1 fruit fly cellular context compared by ENCODE assay signal in genomic region chr2L:6964022-6964434, dm6.
A peak's percentile ranks its signal among the peaks of the same experiment; 100 is the strongest.
TF ChIP-seq lines count a peak whose summit lies in the region.

Gene sip2 (minus strand): TSS chr2L:6964074.
Gene Coprox (plus strand): TSS chr2L:6964421.

TF ChIP-seq in whole organism, embryonic, 481 proteins besides CTCF, POLR2A, EP300 and RAD21 (continued from another document):
- no peak for TF ChIP-seq vnd (GFP tag; IDR thresholded peaks at IDR 0.05; lab: Robert Waterston, UW; ENCODE audit: partially characterized antibody)
- TF ChIP-seq CG18262 (tag; optimal IDR thresholded peaks at IDR 0.05; lab: Kevin White, UChicago) = peak; percentile 82
- no peak for TF ChIP-seq hb (GFP tag; IDR thresholded peaks at IDR 0.05; lab: Robert Waterston, UW; ENCODE audit: partially characterized antibody)
- TF ChIP-seq nmo (GFP tag; optimal IDR thresholded peaks at IDR 0.05; lab: Kevin White, UChicago) = peak; percentile 82
- peak; percentile 76 for TF ChIP-seq YL-1 (GFP tag; optimal IDR thresholded peaks at IDR 0.05; lab: Kevin White, UChicago)
- TF ChIP-seq Spps (tag; optimal IDR thresholded peaks at IDR 0.05; lab: Kevin White, UChicago) = peak; percentile 52
- no peak for TF ChIP-seq schlank (tag; optimal IDR thresholded peaks at IDR 0.05; lab: Kevin White, UChicago)
- TF ChIP-seq D19B (GFP tag; optimal IDR thresholded peaks at IDR 0.05; lab: Kevin White, UChicago) = peak; percentile 31
- peak; percentile 62 for TF ChIP-seq sens (GFP tag; lab: Kevin White, UChicago)
- TF ChIP-seq hbn (GFP tag; IDR thresholded peaks at IDR 0.05; lab: Robert Waterston, UW; ENCODE audit: partially characterized antibody) = no peak
- peak; percentile 74 for TF ChIP-seq Dek (tag; optimal IDR thresholded peaks at IDR 0.05; lab: Kevin White, UChicago)
- peak in 1 of 2 experiments; percentile 27 for TF ChIP-seq insv (GFP tag; optimal IDR thresholded peaks at IDR 0.05; lab: Kevin White, UChicago)
- peak; percentile 52 for TF ChIP-seq CG18011 (GFP tag; optimal IDR thresholded peaks at IDR 0.05; lab: Kevin White, UChicago)
- peak; percentile 62 for TF ChIP-seq CG17385 (GFP tag; optimal IDR thresholded peaks at IDR 0.05; lab: Kevin White, UChicago)
- 0 out of 2 replicates have a peak, but pooled peaks have one; percentile 17 for TF ChIP-seq wdn (GFP tag; IDR thresholded peaks at IDR 0.05; lab: Robert Waterston, UW)
- peak; percentile 61 for TF ChIP-seq fd96Cb (tag; optimal IDR thresholded peaks at IDR 0.05; lab: Kevin White, UChicago)
- no peak for TF ChIP-seq CG10959 (GFP tag; IDR thresholded peaks at IDR 0.05; lab: Robert Waterston, UW)
- TF ChIP-seq kni (GFP tag; optimal IDR thresholded peaks at IDR 0.05; lab: Kevin White, UChicago) = peak; percentile 30
- peak; percentile 63 for TF ChIP-seq az2 (GFP tag; optimal IDR thresholded peaks at IDR 0.05; lab: Kevin White, UChicago)
- TF ChIP-seq Dbx (GFP tag; IDR thresholded peaks at IDR 0.05; lab: Robert Waterston, UW) = 0 out of 3 replicates have a peak, but pooled peaks have one; percentile 10
- peak; percentile 78 for TF ChIP-seq CG15601 (tag; optimal IDR thresholded peaks at IDR 0.05; lab: Kevin White, UChicago)
- peak; percentile 71 for TF ChIP-seq CG9932 (GFP tag; IDR thresholded peaks at IDR 0.05; lab: Robert Waterston, UW)
- peak in 1 of 2 experiments; percentile 49 for TF ChIP-seq Pdp1 (GFP tag; optimal IDR thresholded peaks at IDR 0.05; lab: Kevin White, UChicago)
- peak; percentile 37 for TF ChIP-seq D19A (tag; optimal IDR thresholded peaks at IDR 0.05; lab: Kevin White, UChicago)
- TF ChIP-seq CG7271 (tag; optimal IDR thresholded peaks at IDR 0.05; lab: Kevin White, UChicago) = peak; percentile 62
- TF ChIP-seq CG18764 (GFP tag; optimal IDR thresholded peaks at IDR 0.05; lab: Kevin White, UChicago) = peak; percentile 19
- peak; percentile 38 for TF ChIP-seq CG4424 (GFP tag; optimal IDR thresholded peaks at IDR 0.05; lab: Kevin White, UChicago)
- TF ChIP-seq Xbp1 (GFP tag; optimal IDR thresholded peaks at IDR 0.05; lab: Kevin White, UChicago) = peak; percentile 69
- TF ChIP-seq bbx (GFP tag; IDR thresholded peaks at IDR 0.05; lab: Robert Waterston, UW; ENCODE audit: partially characterized antibody) = no peak
- peak; percentile 76 for TF ChIP-seq phol (tag; optimal IDR thresholded peaks at IDR 0.05; lab: Kevin White, UChicago)
- TF ChIP-seq unpg (GFP tag; optimal IDR thresholded peaks at IDR 0.05; lab: Kevin White, UChicago) = peak; percentile 78
- TF ChIP-seq CG10209 (GFP tag; optimal IDR thresholded peaks at IDR 0.05; lab: Kevin White, UChicago) = peak; percentile 63
- no peak for TF ChIP-seq cad (GFP tag; optimal IDR thresholded peaks at IDR 0.05; lab: Kevin White, UChicago)
- no peak for TF ChIP-seq corto (GFP tag; optimal IDR thresholded peaks at IDR 0.05; lab: Kevin White, UChicago)
- TF ChIP-seq CG1024 (GFP tag; IDR thresholded peaks at IDR 0.05; lab: Robert Waterston, UW) = no peak
- peak; percentile 48; the same call in 1 of the 2 replicates for TF ChIP-seq CG31224 (GFP tag; IDR thresholded peaks at IDR 0.05; lab: Robert Waterston, UW)
- no peak for TF ChIP-seq CG7987 (GFP tag; optimal IDR thresholded peaks at IDR 0.05; lab: Kevin White, UChicago)
- TF ChIP-seq Hr3 (GFP tag; optimal IDR thresholded peaks at IDR 0.05; lab: Kevin White, UChicago) = peak; percentile 74
- TF ChIP-seq CG10462 (GFP tag; optimal IDR thresholded peaks at IDR 0.05; lab: Kevin White, UChicago) = peak; percentile 6
- TF ChIP-seq nau (GFP tag; optimal IDR thresholded peaks at IDR 0.05; lab: Kevin White, UChicago) = no peak
- peak; percentile 34 for TF ChIP-seq CG12104 (GFP tag; optimal IDR thresholded peaks at IDR 0.05; lab: Kevin White, UChicago)
- peak; percentile 17 for TF ChIP-seq cwo (GFP tag; optimal IDR thresholded peaks at IDR 0.05; lab: Kevin White, UChicago)
- TF ChIP-seq Ssrp (tag; optimal IDR thresholded peaks at IDR 0.05; lab: Kevin White, UChicago) = peak; percentile 73
- peak; percentile 66 for TF ChIP-seq CG9817 (tag; optimal IDR thresholded peaks at IDR 0.05; lab: Kevin White, UChicago)
- peak; percentile 39; the same call in 1 of the 2 replicates for TF ChIP-seq CG10366 (GFP tag; IDR thresholded peaks at IDR 0.05; lab: Robert Waterston, UW)
- TF ChIP-seq PHDP (tag; optimal IDR thresholded peaks at IDR 0.05; lab: Kevin White, UChicago) = peak; percentile 82
- peak; percentile 69 for TF ChIP-seq CG9727 (GFP tag; optimal IDR thresholded peaks at IDR 0.05; lab: Kevin White, UChicago)
- TF ChIP-seq CG31441 (GFP tag; IDR thresholded peaks at IDR 0.05; lab: Robert Waterston, UW) = peak; percentile 85
- TF ChIP-seq ATbp (GFP tag; optimal IDR thresholded peaks at IDR 0.05; lab: Kevin White, UChicago) = no peak
- peak; percentile 65; the same call in 1 of the 2 replicates for TF ChIP-seq ssp (GFP tag; IDR thresholded peaks at IDR 0.05; lab: Robert Waterston, UW)
- peak; percentile 35 for TF ChIP-seq BEAF-32 (GFP tag; optimal IDR thresholded peaks at IDR 0.05; lab: Kevin White, UChicago)
- peak; percentile 33 for TF ChIP-seq Six4 (GFP tag; optimal IDR thresholded peaks at IDR 0.05; lab: Kevin White, UChicago)
- TF ChIP-seq sug (tag; optimal IDR thresholded peaks at IDR 0.05; lab: Kevin White, UChicago) = peak; percentile 78
- peak; percentile 27 for TF ChIP-seq mam (GFP tag; optimal IDR thresholded peaks at IDR 0.05; lab: Kevin White, UChicago)
- no peak for TF ChIP-seq CG11085 (GFP tag; IDR thresholded peaks at IDR 0.05; lab: Robert Waterston, UW)
- TF ChIP-seq CG17361 (GFP tag; IDR thresholded peaks at IDR 0.05; lab: Robert Waterston, UW) = peak; percentile 89
- no peak for TF ChIP-seq Hand (GFP tag; optimal IDR thresholded peaks at IDR 0.05; lab: Kevin White, UChicago)
- peak; percentile 29 for TF ChIP-seq CG17802 (tag; optimal IDR thresholded peaks at IDR 0.05; lab: Kevin White, UChicago)
- TF ChIP-seq CG1603 (tag; optimal IDR thresholded peaks at IDR 0.05; lab: Kevin White, UChicago) = no peak
- TF ChIP-seq croc (GFP tag; conservative IDR thresholded peaks at IDR 0.05; lab: Robert Waterston, UW) = peak; percentile 44; the same call in 2 of the 3 replicates
- peak; percentile 18 for TF ChIP-seq NfI (GFP tag; optimal IDR thresholded peaks at IDR 0.05; lab: Kevin White, UChicago)
- no peak for TF ChIP-seq cg (GFP tag; optimal IDR thresholded peaks at IDR 0.05; lab: Kevin White, UChicago)
- peak; percentile 41 for TF ChIP-seq E2f1 (GFP tag; IDR thresholded peaks at IDR 0.05; lab: Robert Waterston, UW)
- TF ChIP-seq sob (GFP tag; IDR thresholded peaks at IDR 0.05; lab: Robert Waterston, UW) = 0 out of 2 replicates have a peak, but pooled peaks have one; percentile 34
- TF ChIP-seq HHEX (GFP tag; optimal IDR thresholded peaks at IDR 0.05; lab: Kevin White, UChicago) = peak; percentile 29
- TF ChIP-seq CG12155 (GFP tag; optimal IDR thresholded peaks at IDR 0.05; lab: Kevin White, UChicago) = peak; percentile 54
- peak; percentile 51; the same call in 1 of the 2 replicates for TF ChIP-seq CG32767 (GFP tag; IDR thresholded peaks at IDR 0.05; lab: Robert Waterston, UW)
- TF ChIP-seq sc (optimal IDR thresholded peaks at IDR 0.05; lab: Kevin White, UChicago) = no peak
- no peak for TF ChIP-seq sc (GFP tag; optimal IDR thresholded peaks at IDR 0.05; lab: Kevin White, UChicago)
- TF ChIP-seq so (GFP tag; IDR thresholded peaks at IDR 0.05; lab: Robert Waterston, UW) = no peak
- peak; percentile 67 for TF ChIP-seq Ets65A (GFP tag; lab: Kevin White, UChicago)
- peak; percentile 33; the same call in 1 of the 3 replicates for TF ChIP-seq Aef1 (GFP tag; IDR thresholded peaks at IDR 0.05; lab: Robert Waterston, UW)
- peak; percentile 11 for TF ChIP-seq CG12219 (GFP tag; optimal IDR thresholded peaks at IDR 0.05; lab: Kevin White, UChicago)
- TF ChIP-seq CG18476 (GFP tag; optimal IDR thresholded peaks at IDR 0.05; lab: Kevin White, UChicago) = no peak
- TF ChIP-seq grau (tag; optimal IDR thresholded peaks at IDR 0.05; lab: Kevin White, UChicago) = peak; percentile 83
- no peak for TF ChIP-seq danr (GFP tag; IDR thresholded peaks at IDR 0.05; lab: Robert Waterston, UW)
- peak; percentile 93 for TF ChIP-seq CG30020 (tag; optimal IDR thresholded peaks at IDR 0.05; lab: Kevin White, UChicago)
- peak; percentile 47 for TF ChIP-seq CG4328 (GFP tag; optimal IDR thresholded peaks at IDR 0.05; lab: Kevin White, UChicago)
- no peak for TF ChIP-seq ERR (GFP tag; optimal IDR thresholded peaks at IDR 0.05; lab: Kevin White, UChicago)
- TF ChIP-seq CG3838 (GFP tag; optimal IDR thresholded peaks at IDR 0.05; lab: Kevin White, UChicago) = no peak
- TF ChIP-seq CG14667 (GFP tag; IDR thresholded peaks at IDR 0.05; lab: Robert Waterston, UW) = 0 out of 2 replicates have a peak, but pooled peaks have one; percentile 14
- peak; percentile 1 for TF ChIP-seq CG1529 (GFP tag; optimal IDR thresholded peaks at IDR 0.05; lab: Kevin White, UChicago)
- TF ChIP-seq pzg (GFP tag; optimal IDR thresholded peaks at IDR 0.05; lab: Kevin White, UChicago) = peak; percentile 39
